Worm (Caenorhabditis elegans): ENCODE results near the gene F36H5.8.

DNA sequence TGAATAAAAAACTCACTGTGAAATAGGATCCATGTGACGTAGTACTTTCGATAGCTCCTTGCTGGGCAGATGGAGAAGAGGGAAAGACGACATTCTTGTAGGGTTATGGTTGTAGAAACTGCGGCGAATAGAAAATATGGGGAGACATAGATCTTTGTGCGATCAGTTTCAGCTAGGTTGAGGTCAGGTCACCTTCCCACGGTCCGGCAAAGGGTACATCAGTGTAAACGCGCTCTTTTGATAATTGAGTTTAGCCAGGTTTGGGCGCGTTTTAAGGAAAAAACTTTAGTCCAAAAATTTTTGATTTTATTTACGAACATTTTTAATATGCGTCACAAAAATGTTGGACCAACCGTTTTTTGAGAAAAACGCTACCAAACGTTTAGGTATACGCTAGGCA, 5.6 kb upstream of the F36H5.8 start, which contains the start of gene F36H5.17:
- TF ChIP-seq dao-5 (tag; optimal IDR thresholded peaks at IDR 0.05) (no peak), him-1 (tag; optimal IDR thresholded peaks at IDR 0.05) (no peak)

All from whole organism, L4/young adult.